Worm (Caenorhabditis elegans): ENCODE results near the gene F09B12.3.

F09B12.3 gene

DNA sequence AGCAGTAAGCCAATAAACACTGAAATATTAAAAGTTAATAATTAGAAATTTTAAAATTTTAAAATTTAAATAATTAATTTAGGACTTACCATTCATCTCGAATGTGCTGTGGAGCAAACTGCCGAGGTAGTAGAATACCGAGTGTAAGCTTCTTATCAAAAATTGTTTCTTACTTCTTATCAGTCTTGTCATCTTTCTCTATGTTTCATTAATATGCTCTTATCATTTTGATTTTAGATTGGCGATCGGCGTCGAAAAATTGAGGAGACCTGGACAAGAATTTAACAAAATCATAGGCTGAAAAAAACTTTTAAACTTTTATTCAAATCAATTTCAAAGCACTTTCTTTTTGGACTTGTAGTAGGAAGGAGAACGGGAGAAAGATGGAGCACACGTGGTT, at the start of gene F09B12.3:
Gene F09B12.3, minus strand, starts transcription at position 192 of the 400 bp plus-strand sequence.
- TF ChIP-seq hmbx-1 (tag; optimal IDR thresholded peaks at IDR 0.05): no peak
- no peak for TF ChIP-seq hmg-4 (GFP tag; optimal IDR thresholded peaks at IDR 0.05)
- TF ChIP-seq aly-1 (tag; optimal IDR thresholded peaks at IDR 0.05): no peak
- no peak for TF ChIP-seq ceh-13 (GFP tag; optimal IDR thresholded peaks at IDR 0.05)

DNA sequence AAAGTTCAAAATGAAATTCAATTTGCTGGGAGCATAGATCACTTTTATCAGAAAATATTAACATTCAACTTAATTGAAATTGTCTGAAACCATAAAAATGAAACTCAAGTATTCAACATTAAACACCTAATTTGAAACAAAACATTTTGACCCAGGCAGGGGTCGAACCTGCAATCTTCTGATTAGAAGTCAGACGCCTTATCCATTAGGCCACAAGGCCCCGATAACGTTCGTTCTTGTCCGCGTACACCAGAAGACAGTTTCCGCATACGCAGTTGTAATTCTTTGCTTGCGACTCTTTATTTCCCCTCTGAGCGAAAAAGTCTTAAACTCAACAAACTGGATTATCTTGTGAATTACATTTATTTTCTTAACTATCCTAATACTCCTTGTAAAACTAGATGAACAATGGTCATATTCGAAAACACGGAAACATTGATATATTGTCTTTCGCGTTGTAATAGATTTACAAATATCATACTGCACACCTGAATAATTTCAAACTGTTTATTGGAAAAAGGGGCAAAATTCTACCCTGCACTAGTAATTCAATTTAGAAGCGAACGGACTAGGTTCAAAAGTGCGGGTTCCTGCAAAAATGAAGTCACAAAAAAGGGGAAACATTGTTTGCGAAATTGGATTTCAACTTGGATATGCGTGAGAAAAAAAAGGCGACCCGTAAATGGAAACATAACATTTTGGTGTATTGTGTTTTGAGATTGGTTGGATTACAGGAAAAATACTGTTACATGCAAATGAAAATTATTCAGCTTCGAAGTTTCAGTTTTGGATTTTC, 48.9 kb upstream of the F09B12.3 start:
- TF ChIP-seq flt-1 (GFP tag; IDR thresholded peaks at IDR 0.05) (0 out of 2 replicates have a peak, but pooled peaks have one; percentile 49), pes-1 (GFP tag; IDR thresholded peaks at IDR 0.05) (peak; percentile 69), aly-1 (tag; optimal IDR thresholded peaks at IDR 0.05) (no peak), ceh-36 (tag; optimal IDR thresholded peaks at IDR 0.05) (no peak)

DNA sequence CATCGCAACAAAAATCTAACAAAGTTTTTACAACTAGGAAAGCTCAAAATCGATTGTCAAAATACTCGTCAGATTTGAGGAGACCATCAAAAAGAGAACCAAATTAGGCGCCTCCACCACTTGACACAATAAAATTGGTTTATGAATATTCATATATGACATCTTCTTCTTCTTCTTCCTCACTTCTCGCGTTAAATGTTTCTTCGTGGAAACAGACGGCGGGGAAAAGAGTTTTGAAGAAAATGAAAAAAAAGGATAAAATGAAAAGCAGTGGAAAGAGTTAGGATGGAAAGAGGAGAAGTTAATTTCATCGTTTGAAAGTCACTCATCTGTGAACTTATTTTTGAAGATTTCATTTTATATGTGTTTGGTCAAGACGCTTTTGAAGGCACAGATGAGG, 37.2 kb upstream of the F09B12.3 start:
- no peak for TF ChIP-seq pes-1 (GFP tag; IDR thresholded peaks at IDR 0.05)

DNA sequence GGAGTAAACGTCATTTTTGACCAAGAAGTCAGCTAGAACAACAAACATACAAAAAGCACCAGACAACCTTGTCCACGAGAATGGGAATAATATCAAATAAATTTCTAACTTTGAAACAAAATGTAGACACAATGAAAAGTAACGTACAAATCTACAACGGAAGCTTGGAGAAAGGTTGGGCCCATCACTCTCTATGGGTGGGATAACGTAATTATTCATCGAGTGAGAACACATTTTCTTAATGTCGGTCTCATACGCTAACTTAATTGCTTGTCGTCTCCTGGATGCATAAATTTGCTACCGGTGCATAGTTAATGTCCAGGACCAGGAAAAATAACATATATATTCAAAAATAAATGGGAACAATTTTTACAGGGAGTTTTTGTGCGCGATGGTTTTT, 35.4 kb upstream of the F09B12.3 start:
- no peak for TF ChIP-seq tra-4 (tag; optimal IDR thresholded peaks at IDR 0.05)
- TF ChIP-seq hmbx-1 (tag; optimal IDR thresholded peaks at IDR 0.05): no peak
- no peak for TF ChIP-seq aly-1 (tag; optimal IDR thresholded peaks at IDR 0.05)
- TF ChIP-seq F13C5.2 (tag; optimal IDR thresholded peaks at IDR 0.05): no peak
- no peak for TF ChIP-seq scrt-1 (GFP tag; IDR thresholded peaks at IDR 0.05)
- no peak for TF ChIP-seq ets-7 (tag; optimal IDR thresholded peaks at IDR 0.05)
- TF ChIP-seq flt-1 (GFP tag; IDR thresholded peaks at IDR 0.05): no peak

DNA sequence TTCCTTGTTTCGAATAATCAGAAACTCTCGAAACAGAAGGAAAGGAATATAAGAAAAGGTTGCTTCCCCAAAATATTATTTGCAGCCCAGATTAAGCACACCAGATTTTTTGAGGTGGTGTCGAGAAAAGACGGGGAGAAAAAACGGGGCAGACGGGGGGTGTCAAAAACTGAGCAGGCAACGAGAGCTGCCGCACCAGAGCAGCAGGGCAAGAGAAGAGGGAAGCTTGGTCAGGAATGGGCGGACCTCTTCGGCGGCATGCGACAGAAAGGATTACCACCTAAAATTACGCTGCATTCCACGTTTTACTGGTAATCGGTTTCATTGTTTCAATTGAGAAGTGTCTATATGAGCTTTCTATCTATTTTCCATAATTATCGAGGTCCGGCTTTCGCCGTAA, 34.3 kb upstream of the F09B12.3 start:
- TF ChIP-seq hnd-1 (tag; optimal IDR thresholded peaks at IDR 0.05) (no peak), ceh-36 (tag; optimal IDR thresholded peaks at IDR 0.05) (no peak), ceh-13 (GFP tag; optimal IDR thresholded peaks at IDR 0.05) (no peak), hmg-4 (GFP tag; optimal IDR thresholded peaks at IDR 0.05) (no peak), hmbx-1 (tag; optimal IDR thresholded peaks at IDR 0.05) (no peak), flt-1 (GFP tag; IDR thresholded peaks at IDR 0.05) (no peak), B0310.2 (tag; optimal IDR thresholded peaks at IDR 0.05) (no peak), tbx-11 (GFP tag; IDR thresholded peaks at IDR 0.05) (no peak)

DNA sequence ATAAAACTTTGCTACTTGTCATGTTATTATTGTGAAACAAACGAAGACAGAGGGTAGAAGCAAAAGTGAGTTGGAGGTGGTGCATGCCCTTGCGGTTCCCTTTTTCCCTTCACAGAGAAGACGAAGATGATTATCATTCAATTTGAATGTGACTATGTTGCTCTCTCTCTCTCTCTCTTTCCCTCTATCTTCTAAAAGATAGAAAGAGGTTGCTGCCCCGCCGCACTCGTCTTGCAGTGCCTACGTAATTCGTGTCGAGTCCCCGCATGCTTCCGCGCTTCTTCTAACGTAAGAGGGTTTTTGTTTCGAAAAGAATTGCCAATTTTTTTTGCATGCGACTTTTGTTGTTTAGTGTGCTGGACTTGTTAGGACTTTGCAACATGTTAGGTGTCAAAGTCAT, 30.4 kb upstream of the F09B12.3 start:
- TF ChIP-seq hmg-4 (GFP tag; optimal IDR thresholded peaks at IDR 0.05): no peak
- TF ChIP-seq flt-1 (GFP tag; IDR thresholded peaks at IDR 0.05): no peak
- no peak for TF ChIP-seq sea-1 (GFP tag; conservative IDR thresholded peaks at IDR 0.05)
- TF ChIP-seq ceh-13 (GFP tag; optimal IDR thresholded peaks at IDR 0.05): no peak
- no peak for TF ChIP-seq tra-4 (tag; optimal IDR thresholded peaks at IDR 0.05)
- TF ChIP-seq B0310.2 (tag; optimal IDR thresholded peaks at IDR 0.05): no peak
- no peak for TF ChIP-seq ets-7 (tag; optimal IDR thresholded peaks at IDR 0.05)
- TF ChIP-seq tbx-37 (GFP tag; conservative IDR thresholded peaks at IDR 0.05): no peak
- no peak for TF ChIP-seq aly-1 (tag; optimal IDR thresholded peaks at IDR 0.05)
- no peak for TF ChIP-seq ama-1 (optimal IDR thresholded peaks at IDR 0.05)
- no peak for TF ChIP-seq hnd-1 (tag; optimal IDR thresholded peaks at IDR 0.05)
- TF ChIP-seq F13C5.2 (tag; optimal IDR thresholded peaks at IDR 0.05): no peak
- no peak for TF ChIP-seq scrt-1 (GFP tag; IDR thresholded peaks at IDR 0.05)
- TF ChIP-seq pes-1 (GFP tag; IDR thresholded peaks at IDR 0.05): no peak
- no peak for TF ChIP-seq tbx-11 (GFP tag; IDR thresholded peaks at IDR 0.05)
- no peak for TF ChIP-seq ceh-36 (tag; optimal IDR thresholded peaks at IDR 0.05)
- no peak for TF ChIP-seq hmbx-1 (tag; optimal IDR thresholded peaks at IDR 0.05)

DNA sequence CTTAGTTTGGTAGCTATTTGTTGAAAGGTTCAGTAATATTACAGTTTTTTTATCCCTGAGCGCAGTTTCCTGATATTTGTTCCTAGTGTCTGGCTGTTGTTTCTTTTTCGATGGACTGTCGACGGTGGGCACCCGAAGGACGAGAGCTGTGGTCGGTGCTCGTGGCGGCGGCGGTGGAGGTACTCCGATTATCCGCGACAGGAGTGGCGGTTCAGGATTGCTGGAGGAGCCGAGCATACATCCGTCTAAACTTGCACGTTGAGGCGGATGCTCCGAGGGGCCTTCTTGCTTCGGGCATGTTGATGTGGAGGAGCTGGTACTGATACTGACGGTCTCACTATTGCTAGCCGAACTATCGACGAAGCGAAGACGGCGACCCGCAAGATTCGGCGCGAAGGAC, 29.6 kb upstream of the F09B12.3 start:
- TF ChIP-seq pes-1 (GFP tag; IDR thresholded peaks at IDR 0.05): no peak
- no peak for TF ChIP-seq ets-7 (tag; optimal IDR thresholded peaks at IDR 0.05)
- TF ChIP-seq aly-1 (tag; optimal IDR thresholded peaks at IDR 0.05): no peak
- no peak for TF ChIP-seq scrt-1 (GFP tag; IDR thresholded peaks at IDR 0.05)
- TF ChIP-seq ama-1 (optimal IDR thresholded peaks at IDR 0.05): no peak
- TF ChIP-seq hmg-4 (GFP tag; optimal IDR thresholded peaks at IDR 0.05): no peak
- TF ChIP-seq sea-1 (GFP tag; conservative IDR thresholded peaks at IDR 0.05): no peak
- no peak for TF ChIP-seq hmbx-1 (tag; optimal IDR thresholded peaks at IDR 0.05)
- no peak for TF ChIP-seq tbx-11 (GFP tag; IDR thresholded peaks at IDR 0.05)
- no peak for TF ChIP-seq hnd-1 (tag; optimal IDR thresholded peaks at IDR 0.05)
- no peak for TF ChIP-seq B0310.2 (tag; optimal IDR thresholded peaks at IDR 0.05)
- no peak for TF ChIP-seq ceh-36 (tag; optimal IDR thresholded peaks at IDR 0.05)

DNA sequence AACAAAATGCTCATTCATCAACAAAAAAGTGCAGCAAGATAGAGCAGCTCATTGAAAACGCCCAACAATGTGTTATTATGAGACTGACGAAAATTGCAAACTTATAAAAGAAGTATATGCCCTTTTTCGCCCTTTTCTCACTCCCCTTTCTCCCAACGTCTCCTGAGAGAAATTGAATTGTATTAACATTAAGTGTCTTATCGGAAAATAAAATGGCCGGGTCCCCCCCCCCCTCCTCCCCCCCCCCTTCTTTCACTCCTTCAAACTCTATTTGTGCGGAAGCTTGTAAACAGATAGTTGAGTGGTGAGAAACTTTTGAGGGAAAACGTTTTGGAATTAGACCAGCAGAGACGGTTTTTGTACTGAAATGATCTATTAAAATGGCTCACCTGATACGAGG, 29.0 kb upstream of the F09B12.3 start:
- TF ChIP-seq hmg-4 (GFP tag; optimal IDR thresholded peaks at IDR 0.05) (no peak), pes-1 (GFP tag; IDR thresholded peaks at IDR 0.05) (no peak)

DNA sequence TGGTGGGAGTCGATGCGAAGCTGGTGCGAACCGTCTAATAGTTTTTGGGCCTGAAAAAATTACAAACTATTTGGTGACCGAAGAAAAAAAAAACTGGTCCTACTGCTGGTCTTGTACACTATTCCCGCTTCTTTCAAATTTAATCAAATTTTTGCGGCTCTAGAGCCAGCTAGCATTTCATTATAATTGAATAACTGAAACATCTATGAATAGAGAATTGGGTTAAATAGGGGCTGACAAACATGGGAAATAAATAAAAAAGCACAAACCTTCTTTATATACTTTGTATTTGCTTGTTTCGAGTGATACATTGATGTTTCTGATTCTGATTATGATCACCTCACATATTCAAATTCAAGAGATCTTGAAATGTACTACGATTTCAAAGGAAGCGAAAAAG, 27.4 kb upstream of the F09B12.3 start:
- no peak for TF ChIP-seq ets-7 (tag; optimal IDR thresholded peaks at IDR 0.05)
- no peak for TF ChIP-seq tbx-11 (GFP tag; IDR thresholded peaks at IDR 0.05)
- TF ChIP-seq hmbx-1 (tag; optimal IDR thresholded peaks at IDR 0.05): no peak
- TF ChIP-seq ceh-13 (GFP tag; optimal IDR thresholded peaks at IDR 0.05): no peak
- no peak for TF ChIP-seq ceh-36 (tag; optimal IDR thresholded peaks at IDR 0.05)
- TF ChIP-seq hmg-4 (GFP tag; optimal IDR thresholded peaks at IDR 0.05): no peak
- TF ChIP-seq sea-1 (GFP tag; conservative IDR thresholded peaks at IDR 0.05): no peak
- no peak for TF ChIP-seq scrt-1 (GFP tag; IDR thresholded peaks at IDR 0.05)
- TF ChIP-seq tra-4 (tag; optimal IDR thresholded peaks at IDR 0.05): no peak
- TF ChIP-seq pes-1 (GFP tag; IDR thresholded peaks at IDR 0.05): no peak
- TF ChIP-seq F13C5.2 (tag; optimal IDR thresholded peaks at IDR 0.05): no peak
- TF ChIP-seq B0310.2 (tag; optimal IDR thresholded peaks at IDR 0.05): no peak
- no peak for TF ChIP-seq aly-1 (tag; optimal IDR thresholded peaks at IDR 0.05)
- TF ChIP-seq ama-1 (optimal IDR thresholded peaks at IDR 0.05): no peak
- TF ChIP-seq flt-1 (GFP tag; IDR thresholded peaks at IDR 0.05): no peak
- no peak for TF ChIP-seq tbx-37 (GFP tag; conservative IDR thresholded peaks at IDR 0.05)
- no peak for TF ChIP-seq hnd-1 (tag; optimal IDR thresholded peaks at IDR 0.05)
